Fruit fly (Drosophila melanogaster) whole organism, pupa: ENCODE results near the gene CG46307.

Source experiments
- CG10348 ChIP-seq: fragments of 200-800 bp; sonication (Bioruptor generic); IDR thresholded peaks from 2 replicates; pipeline ENCODE4 v1.3.6; 2022; ENCODE audit warnings: missing biosample characterization, missing genetic modification characterization
- CG12605 ChIP-seq: fragments of 200-800 bp; sonication (Bioruptor generic); IDR thresholded peaks from 2 replicates; pipeline ENCODE4 v1.3.6; 2022; ENCODE audit warnings: missing biosample characterization, missing genetic modification characterization
- CG13204 ChIP-seq: fragments of 200-800 bp; sonication (Bioruptor generic); optimal IDR thresholded peaks from 2 replicates; lab custom pipeline; 2018; ENCODE audit warnings: missing biosample characterization, mild to moderate bottlenecking, missing genetic modification characterization, moderate library complexity
- CG14655 ChIP-seq: fragments of 200-800 bp; sonication (Bioruptor generic); optimal IDR thresholded peaks from 3 replicates; lab custom pipeline; 2017; ENCODE audit warnings: mild to moderate bottlenecking, missing biosample characterization, missing genetic modification reagents, missing genetic modification characterization
- CG15710 ChIP-seq: fragments of 200-800 bp; sonication (Bioruptor generic); optimal IDR thresholded peaks from 2 replicates; lab custom pipeline; 2018; ENCODE audit warnings: missing biosample characterization, mild to moderate bottlenecking, missing genetic modification characterization, moderate library complexity
- CG17806 ChIP-seq: fragments of 200-800 bp; sonication (Bioruptor generic); optimal IDR thresholded peaks from 2 replicates; lab custom pipeline; 2018; ENCODE audit warnings: missing biosample characterization, mild to moderate bottlenecking, missing genetic modification characterization, moderate library complexity
- CG32121 ChIP-seq: fragments of 200-800 bp; sonication (Bioruptor generic); IDR thresholded peaks from 2 replicates; pipeline ENCODE4 v1.3.6; 2022; ENCODE audit warnings: missing biosample characterization, missing genetic modification characterization
- CG34367 ChIP-seq: fragments of 200-800 bp; sonication (Bioruptor generic); optimal IDR thresholded peaks from 2 replicates; lab custom pipeline; 2018; ENCODE audit warnings: missing biosample characterization, mild to moderate bottlenecking, missing genetic modification characterization
- CG4496 ChIP-seq: fragments of 200-800 bp; sonication (Bioruptor generic); IDR thresholded peaks from 3 replicates; pipeline ENCODE4 v1.3.6; 2022; ENCODE audit warnings: missing biosample characterization, missing genetic modification characterization
- CG8159 ChIP-seq: fragments of 200-800 bp; sonication (Bioruptor generic); optimal IDR thresholded peaks from 3 replicates; lab custom pipeline; 2018; ENCODE audit warnings: missing biosample characterization, mild to moderate bottlenecking, missing genetic modification characterization, moderate library complexity
- CG8301 ChIP-seq: fragments of 200-800 bp; sonication (Bioruptor generic); optimal IDR thresholded peaks from 2 replicates; lab custom pipeline; 2018; ENCODE audit warnings: missing biosample characterization, mild to moderate bottlenecking, missing genetic modification characterization
- CG9948 ChIP-seq: fragments of 200-800 bp; sonication (Bioruptor generic); optimal IDR thresholded peaks from 2 replicates; lab custom pipeline; 2018; ENCODE audit warnings: missing biosample characterization, mild to moderate bottlenecking, missing genetic modification characterization, moderate library complexity
- D1 ChIP-seq: fragments of 200-800 bp; sonication (Bioruptor generic); optimal IDR thresholded peaks from 2 replicates; lab custom pipeline; 2018; ENCODE audit warnings: missing biosample characterization, mild to moderate bottlenecking, missing genetic modification characterization, moderate library complexity
- EcR ChIP-seq: fragments of 200-800 bp; sonication (Bioruptor generic); optimal IDR thresholded peaks from 3 replicates; lab custom pipeline; 2019; ENCODE audit warnings: missing biosample characterization, missing genetic modification characterization, mild to moderate bottlenecking, moderate library complexity, missing genetic modification reagents
- Pif1A ChIP-seq: fragments of 200-800 bp; sonication (Bioruptor generic); optimal IDR thresholded peaks from 3 replicates; lab custom pipeline; 2016; ENCODE audit warnings: missing biosample characterization, missing genetic modification characterization
- Pif1B ChIP-seq: fragments of 200-800 bp; sonication (Bioruptor generic); optimal IDR thresholded peaks from 3 replicates; lab custom pipeline; 2016; ENCODE audit warnings: missing biosample characterization, missing genetic modification characterization
- Snoo ChIP-seq: fragments of 200-800 bp; sonication (Bioruptor generic); optimal IDR thresholded peaks from 3 replicates; lab custom pipeline; 2017; ENCODE audit warnings: missing biosample characterization, mild to moderate bottlenecking, missing genetic modification characterization, inconsistent platforms
- fd96Ca ChIP-seq: fragments of 200-800 bp; sonication (Bioruptor generic); IDR thresholded peaks from 3 replicates; pipeline ENCODE4 v1.3.6; 2022; ENCODE audit warnings: missing biosample characterization, missing genetic modification characterization
- gl ChIP-seq: fragments of 200-800 bp; sonication (Bioruptor generic); optimal IDR thresholded peaks from 2 replicates; lab custom pipeline; 2018; ENCODE audit warnings: missing biosample characterization, mild to moderate bottlenecking, missing genetic modification characterization
- rn ChIP-seq: fragments of 200-800 bp; sonication (Bioruptor generic); IDR thresholded peaks from 2 replicates; pipeline ENCODE4 v1.3.6; 2022; ENCODE audit warnings: missing biosample characterization, missing genetic modification characterization

CG46307 gene

dm6 chr2L:21107651-21108489 lies 3.5 kb downstream of the CG46307 start:
- TF ChIP-seq Pif1B (GFP tag; lab: Kevin White, UChicago) = no peak
- TF ChIP-seq CG8159 = peak; percentile 17
- TF ChIP-seq CG14655 (GFP tag; lab: Kevin White, UChicago) = peak; percentile 56
- peak; percentile 32 for TF ChIP-seq Pif1A (GFP tag; lab: Kevin White, UChicago)
- no peak for TF ChIP-seq D1 (tag; lab: Kevin White, UChicago)
- TF ChIP-seq CG15710 = peak; percentile 12
- TF ChIP-seq CG32121 (GFP tag; lab: Robert Waterston, UW) = peak; percentile 13; the same call in 1 of the 2 replicates
- no peak for TF ChIP-seq gl (tag; lab: Kevin White, UChicago)
- TF ChIP-seq CG12605 (GFP tag; lab: Robert Waterston, UW) = no peak
- peak; percentile 27 for TF ChIP-seq CG17806 (tag; lab: Kevin White, UChicago)
- TF ChIP-seq CG9948 (tag; lab: Kevin White, UChicago) = peak; percentile 46
- TF ChIP-seq EcR (GFP tag; lab: Kevin White, UChicago) = no peak
- peak; percentile 64 for TF ChIP-seq CG8301 (tag; lab: Kevin White, UChicago)

dm6 chr2L:21108759-21109282 lies 4.5 kb downstream of the CG46307 start:
- no peak for TF ChIP-seq CG12605 (GFP tag; lab: Robert Waterston, UW)
- peak; percentile 22 for TF ChIP-seq Pif1A (GFP tag; lab: Kevin White, UChicago)
- no peak for TF ChIP-seq CG10348 (GFP tag; lab: Robert Waterston, UW)
- peak; percentile 61 for TF ChIP-seq CG14655 (GFP tag; lab: Kevin White, UChicago)
- TF ChIP-seq Pif1B (GFP tag; lab: Kevin White, UChicago) = peak; percentile 28
- TF ChIP-seq CG8159 = peak; percentile 42
- TF ChIP-seq CG34367 (tag; lab: Kevin White, UChicago) = peak; percentile 18
- peak; percentile 23; the same call in 1 of the 3 replicates for TF ChIP-seq CG4496 (GFP tag; lab: Robert Waterston, UW)
- no peak for TF ChIP-seq rn (GFP tag; lab: Robert Waterston, UW)
- no peak for TF ChIP-seq CG15710
- TF ChIP-seq D1 (tag; lab: Kevin White, UChicago) = peak; percentile 10

dm6 chr2L:21109680-21110079 lies 5.3 kb downstream of the CG46307 start:
- no peak for TF ChIP-seq CG13204 (GFP tag; lab: Kevin White, UChicago)
- no peak for TF ChIP-seq CG4496 (GFP tag; lab: Robert Waterston, UW)
- TF ChIP-seq CG9948 (tag; lab: Kevin White, UChicago) = no peak
- TF ChIP-seq CG15710 = no peak
- TF ChIP-seq Pif1A (GFP tag; lab: Kevin White, UChicago) = no peak
- TF ChIP-seq Pif1B (GFP tag; lab: Kevin White, UChicago) = no peak
- TF ChIP-seq CG32121 (GFP tag; lab: Robert Waterston, UW) = no peak
- TF ChIP-seq fd96Ca (GFP tag; lab: Robert Waterston, UW) = no peak
- no peak for TF ChIP-seq CG17806 (tag; lab: Kevin White, UChicago)
- TF ChIP-seq gl (tag; lab: Kevin White, UChicago) = no peak
- no peak for TF ChIP-seq Snoo

- TF ChIP-seq CG4496 (GFP tag; lab: Robert Waterston, UW) (no peak; the same call in 2 of the 3 replicates), CG15710 (no peak), CG14655 (GFP tag; lab: Kevin White, UChicago) (no peak), CG32121 (GFP tag; lab: Robert Waterston, UW) (no peak), CG34367 (tag; lab: Kevin White, UChicago) (no peak), D1 (tag; lab: Kevin White, UChicago) (no peak), CG10348 (GFP tag; lab: Robert Waterston, UW) (no peak), Pif1A (GFP tag; lab: Kevin White, UChicago) (no peak)
Observed at dm6 chr2L:21111849-21112248, 7.5 kb downstream of the CG46307 start.

- TF ChIP-seq gl (tag; lab: Kevin White, UChicago) (no peak), CG9948 (tag; lab: Kevin White, UChicago) (no peak), CG17806 (tag; lab: Kevin White, UChicago) (no peak), Snoo (no peak), CG12605 (GFP tag; lab: Robert Waterston, UW) (no peak), D1 (tag; lab: Kevin White, UChicago) (no peak), CG32121 (GFP tag; lab: Robert Waterston, UW) (no peak), Pif1B (GFP tag; lab: Kevin White, UChicago) (no peak), EcR (GFP tag; lab: Kevin White, UChicago) (no peak), rn (GFP tag; lab: Robert Waterston, UW) (no peak), CG8301 (tag; lab: Kevin White, UChicago) (no peak), CG13204 (GFP tag; lab: Kevin White, UChicago) (no peak), CG14655 (GFP tag; lab: Kevin White, UChicago) (no peak)
- TF ChIP-seq, all 21 proteins: peak for 0
Observed at dm6 chr2L:21113546-21113945, 9.2 kb downstream of the CG46307 start.

dm6 chr2L:21115687-21116086 lies 11.3 kb downstream of the CG46307 start:
- no peak for TF ChIP-seq fd96Ca (GFP tag; lab: Robert Waterston, UW)
- no peak for TF ChIP-seq rn (GFP tag; lab: Robert Waterston, UW)
- TF ChIP-seq Snoo = no peak
